Worm (Caenorhabditis elegans) whole organism, L4 larva: ENCODE data around the gene M03A8.3.

Experiments
- F26F4.8 ChIP-seq: fragments of 200-800 bp; sonication (Bioruptor generic); conservative IDR thresholded peaks from 2 replicates; pipeline ENCODE4 v1.3.6; 2022; ENCODE audit warnings: missing genetic modification characterization, missing compliant biosample characterization
- F44E2.7 ChIP-seq: fragments of 200-800 bp; sonication (Bioruptor generic); IDR thresholded peaks from 2 replicates; pipeline ENCODE4 v2.1.2; 2022; ENCODE audit warnings: missing genetic modification characterization, missing compliant biosample characterization
- T20F7.1 ChIP-seq: fragments of 200-800 bp; sonication (Bioruptor generic); optimal IDR thresholded peaks from 2 replicates; lab custom pipeline; 2018; ENCODE audit warnings: mild to moderate bottlenecking, missing genetic modification characterization, missing compliant biosample characterization
- T26A8.4 ChIP-seq: fragments of 200-800 bp; sonication (Bioruptor generic); IDR thresholded peaks from 2 replicates; pipeline ENCODE4 v1.3.6; 2022; ENCODE audit warnings: missing genetic modification characterization, missing compliant biosample characterization
- Y105C5A.15 ChIP-seq: fragments of 200-800 bp; sonication (Bioruptor generic); IDR thresholded peaks from 2 replicates; pipeline ENCODE4 v1.3.6; 2022; ENCODE audit warnings: missing genetic modification characterization, missing compliant biosample characterization
- ZK337.2 ChIP-seq: fragments of 200-800 bp; sonication (Bioruptor generic); IDR thresholded peaks from 2 replicates; pipeline ENCODE4 v1.3.6; 2022; ENCODE audit warnings: missing genetic modification reagents, missing genetic modification characterization, missing compliant biosample characterization
- ZK546.5 ChIP-seq, 2 experiments: sonication (generic microtip); optimal IDR thresholded peaks; 2 replicates each; lab custom pipeline; 2017; ENCODE audit warnings: missing biosample characterization in 2 of 2, missing genetic modification characterization in 2 of 2
- aha-1 ChIP-seq: fragments of 150-350 bp; peaks from one replicate; lab custom pipeline; 2014; ENCODE audit warnings: missing biosample characterization, missing genetic modification characterization
- aly-2 ChIP-seq: sonication (generic microtip); optimal IDR thresholded peaks from 2 replicates; lab custom pipeline; 2018; ENCODE audit warnings: missing biosample characterization, missing genetic modification characterization
- ceh-20 ChIP-seq: fragments of 200-800 bp; sonication (Bioruptor generic); IDR thresholded peaks from 2 replicates; pipeline ENCODE4 v1.3.6; 2022; ENCODE audit warnings: missing genetic modification reagents, missing genetic modification characterization, missing compliant biosample characterization
- ceh-28 ChIP-seq: fragments of 150-350 bp; optimal IDR thresholded peaks from 2 replicates; lab custom pipeline; 2014; ENCODE audit warnings: missing biosample characterization, missing genetic modification reagents, missing genetic modification characterization
- ceh-32 ChIP-seq: sonication (generic microtip); optimal IDR thresholded peaks from 2 replicates; lab custom pipeline; 2016; ENCODE audit warnings: mild to moderate bottlenecking, missing genetic modification characterization, missing compliant biosample characterization; ENCODE audit not compliant: poor library complexity
- ceh-44 ChIP-seq: fragments of 200-800 bp; sonication (Bioruptor generic); IDR thresholded peaks from 2 replicates; pipeline ENCODE4 v1.3.6; 2022; ENCODE audit warnings: missing genetic modification reagents, missing genetic modification characterization, missing compliant biosample characterization
- ceh-62 ChIP-seq: sonication (generic microtip); optimal IDR thresholded peaks from 2 replicates; lab custom pipeline; 2017; ENCODE audit warnings: missing biosample characterization, missing genetic modification characterization
- ces-1 ChIP-seq: fragments of 150-350 bp; sonication (generic microtip); optimal IDR thresholded peaks from 4 replicates; lab custom pipeline; 2014; ENCODE audit warnings: missing biosample characterization, missing genetic modification reagents, missing genetic modification characterization
- ctbp-1 ChIP-seq: fragments of 200-800 bp; sonication (Bioruptor generic); IDR thresholded peaks from 2 replicates; pipeline ENCODE4 v1.3.6; 2022; ENCODE audit warnings: missing genetic modification reagents, missing genetic modification characterization, missing compliant biosample characterization
- daf-16 ChIP-seq, 3 experiments: sonication (generic microtip); optimal IDR thresholded peaks; 2 replicates each; lab custom pipeline; 2016 to 2017; ENCODE audit warnings: missing genetic modification characterization in 3 of 3, missing genetic modification reagents in 3 of 3, mild to moderate bottlenecking in 2 of 3, missing compliant biosample characterization in 2 of 3, missing biosample characterization in 1 of 3, moderate library complexity in 1 of 3
- daf-19 ChIP-seq: fragments of 200-800 bp; sonication (Bioruptor generic); conservative IDR thresholded peaks from 2 replicates; pipeline ENCODE4 v1.3.6; 2022; ENCODE audit warnings: missing genetic modification characterization, missing compliant biosample characterization
- dmd-6 ChIP-seq: fragments of 200-800 bp; sonication (Bioruptor generic); IDR thresholded peaks from 2 replicates; pipeline ENCODE4 v1.3.6; 2022; ENCODE audit warnings: missing genetic modification reagents, missing genetic modification characterization, missing compliant biosample characterization
- dpl-1 ChIP-seq: fragments of 150-350 bp; optimal IDR thresholded peaks from 2 replicates; lab custom pipeline; 2014; ENCODE audit warnings: missing biosample characterization, missing genetic modification reagents, missing genetic modification characterization
- dve-1 ChIP-seq: sonication (generic microtip); optimal IDR thresholded peaks from 2 replicates; lab custom pipeline; 2017; ENCODE audit warnings: antibody characterized with exemption, mild to moderate bottlenecking, missing genetic modification characterization, missing compliant biosample characterization; ENCODE audit not compliant: insufficient read depth
- hmg-1.1 ChIP-seq: fragments of 200-800 bp; sonication (Bioruptor generic); IDR thresholded peaks from 2 replicates; pipeline ENCODE4 v1.3.6; 2022; ENCODE audit warnings: missing genetic modification reagents, missing genetic modification characterization, missing compliant biosample characterization
- lin-1 ChIP-seq: fragments of 200-800 bp; sonication (Bioruptor generic); IDR thresholded peaks from 2 replicates; pipeline ENCODE4 v1.3.6; 2022; ENCODE audit warnings: missing genetic modification reagents, missing genetic modification characterization, missing compliant biosample characterization
- lin-15B ChIP-seq: fragments of 150-350 bp; sonication (generic microtip); optimal IDR thresholded peaks from 3 replicates; lab custom pipeline; 2014; ENCODE audit warnings: missing biosample characterization, missing genetic modification characterization
- lin-38 ChIP-seq: fragments of 200-800 bp; sonication (Bioruptor generic); IDR thresholded peaks from 2 replicates; pipeline ENCODE4 v1.3.6; 2022; ENCODE audit warnings: missing genetic modification reagents, missing genetic modification characterization, missing compliant biosample characterization
- madf-5 ChIP-seq, 2 experiments: fragments of 200-800 bp; sonication (Bioruptor generic); IDR thresholded peaks; 2 replicates each; pipeline ENCODE4 v1.3.6; 2022; ENCODE audit warnings: missing compliant biosample characterization in 2 of 2, missing genetic modification characterization in 2 of 2
- madf-9 ChIP-seq: fragments of 200-800 bp; sonication (Bioruptor generic); conservative IDR thresholded peaks from 2 replicates; pipeline ENCODE4 v1.3.6; 2022; ENCODE audit warnings: missing genetic modification reagents, missing genetic modification characterization, missing compliant biosample characterization
- mdl-1 ChIP-seq, 2 experiments: fragments of 150-350 bp in 1 of 2; sonication (generic microtip) in 1 of 2; optimal IDR thresholded peaks; 2 replicates each; lab custom pipeline; 2014 to 2017; ENCODE audit warnings: missing biosample characterization in 2 of 2, missing genetic modification characterization in 2 of 2
- mdt-29 ChIP-seq: fragments of 200-800 bp; sonication (Bioruptor generic); IDR thresholded peaks from 2 replicates; pipeline ENCODE4 v1.3.6; 2022; ENCODE audit warnings: missing genetic modification reagents, missing genetic modification characterization, missing compliant biosample characterization
- mep-1 ChIP-seq: fragments of 150-350 bp; sonication (generic microtip); optimal IDR thresholded peaks from 3 replicates; lab custom pipeline; 2014; ENCODE audit warnings: missing biosample characterization, missing genetic modification characterization
- mes-2 ChIP-seq: sonication (generic microtip); optimal IDR thresholded peaks from 2 replicates; lab custom pipeline; 2016; ENCODE audit warnings: missing genotype, mild to moderate bottlenecking, missing genetic modification characterization, missing compliant biosample characterization; ENCODE audit not compliant: poor library complexity, severe bottlenecking
- mxl-3 ChIP-seq: fragments of 200-800 bp; sonication (Bioruptor generic); optimal IDR thresholded peaks from 2 replicates; lab custom pipeline; 2018; ENCODE audit warnings: mild to moderate bottlenecking, missing genetic modification characterization, missing compliant biosample characterization
- nhr-11 ChIP-seq: fragments of 150-350 bp; optimal IDR thresholded peaks from 2 replicates; lab custom pipeline; 2014; ENCODE audit warnings: missing biosample characterization, missing genetic modification characterization
- nhr-237 ChIP-seq: sonication (generic microtip); optimal IDR thresholded peaks from 2 replicates; lab custom pipeline; 2017; ENCODE audit warnings: missing biosample characterization, missing genetic modification characterization
- nhr-28 ChIP-seq: fragments of 150-350 bp; optimal IDR thresholded peaks from 2 replicates; lab custom pipeline; 2014; ENCODE audit warnings: missing biosample characterization, missing genetic modification characterization
- nhr-42 ChIP-seq: fragments of 200-800 bp; sonication (Bioruptor generic); IDR thresholded peaks from 2 replicates; pipeline ENCODE4 v1.3.6; 2022; ENCODE audit warnings: missing genetic modification characterization, missing compliant biosample characterization
- nhr-6 ChIP-seq: fragments of 150-350 bp; optimal IDR thresholded peaks from 2 replicates; lab custom pipeline; 2014; ENCODE audit warnings: missing biosample characterization, missing genetic modification characterization
- nhr-76 ChIP-seq: fragments of 150-350 bp; optimal IDR thresholded peaks from 2 replicates; lab custom pipeline; 2014; ENCODE audit warnings: missing biosample characterization, missing genetic modification characterization
- php-3 ChIP-seq: fragments of 200-800 bp; sonication (Bioruptor generic); IDR thresholded peaks from 2 replicates; pipeline ENCODE4 v1.3.6; 2022; ENCODE audit warnings: missing genetic modification reagents, missing genetic modification characterization, missing compliant biosample characterization
- rbr-2 ChIP-seq: sonication (generic microtip); optimal IDR thresholded peaks from 2 replicates; lab custom pipeline; 2016; ENCODE audit warnings: missing genotype, missing genetic modification characterization, missing compliant biosample characterization
- saeg-2 ChIP-seq: fragments of 200-800 bp; sonication (Bioruptor generic); IDR thresholded peaks from 2 replicates; pipeline ENCODE4 v1.3.6; 2022; ENCODE audit warnings: missing genetic modification reagents, missing genetic modification characterization, missing compliant biosample characterization
- sdz-12 ChIP-seq: fragments of 200-800 bp; sonication (Bioruptor generic); optimal IDR thresholded peaks from 2 replicates; lab custom pipeline; 2018; ENCODE audit warnings: mild to moderate bottlenecking, missing genetic modification characterization, missing compliant biosample characterization
- skn-1 ChIP-seq: fragments of 150-350 bp; optimal IDR thresholded peaks from 2 replicates; lab custom pipeline; 2014; ENCODE audit warnings: missing biosample characterization, missing genetic modification characterization
- snpc-1.2 ChIP-seq: fragments of 200-800 bp; sonication (Bioruptor generic); IDR thresholded peaks from 2 replicates; pipeline ENCODE4 v1.3.6; 2022; ENCODE audit warnings: missing genetic modification reagents, missing genetic modification characterization, missing compliant biosample characterization
- snpc-4 ChIP-seq: fragments of 150-350 bp; optimal IDR thresholded peaks from 2 replicates; lab custom pipeline; 2014; ENCODE audit warnings: missing biosample characterization, missing genetic modification characterization
- unc-130 ChIP-seq: sonication (generic microtip); optimal IDR thresholded peaks from 2 replicates; lab custom pipeline; 2016; ENCODE audit warnings: missing genetic modification reagents, missing genetic modification characterization, missing compliant biosample characterization
- vab-7 ChIP-seq: fragments of 200-800 bp; sonication (Bioruptor generic); IDR thresholded peaks from 2 replicates; pipeline ENCODE4 v1.3.6; 2022; ENCODE audit warnings: missing genetic modification reagents, missing genetic modification characterization, missing compliant biosample characterization
- zag-1 ChIP-seq: fragments of 150-350 bp; optimal IDR thresholded peaks from 2 replicates; lab custom pipeline; 2014; ENCODE audit warnings: missing biosample characterization, missing genetic modification characterization
- zfp-3 ChIP-seq: fragments of 200-800 bp; sonication (Bioruptor generic); conservative IDR thresholded peaks from 2 replicates; pipeline ENCODE4 v1.3.6; 2022; ENCODE audit warnings: missing genetic modification reagents, missing genetic modification characterization, missing compliant biosample characterization
- zip-11 ChIP-seq: fragments of 200-800 bp; sonication (Bioruptor generic); IDR thresholded peaks from 2 replicates; pipeline ENCODE4 v1.3.6; 2022; ENCODE audit warnings: missing genetic modification characterization, missing compliant biosample characterization
- zip-2 ChIP-seq: fragments of 150-350 bp; optimal IDR thresholded peaks from 2 replicates; lab custom pipeline; 2014; ENCODE audit warnings: missing biosample characterization, missing genetic modification characterization

M03A8.3 gene

DNA sequence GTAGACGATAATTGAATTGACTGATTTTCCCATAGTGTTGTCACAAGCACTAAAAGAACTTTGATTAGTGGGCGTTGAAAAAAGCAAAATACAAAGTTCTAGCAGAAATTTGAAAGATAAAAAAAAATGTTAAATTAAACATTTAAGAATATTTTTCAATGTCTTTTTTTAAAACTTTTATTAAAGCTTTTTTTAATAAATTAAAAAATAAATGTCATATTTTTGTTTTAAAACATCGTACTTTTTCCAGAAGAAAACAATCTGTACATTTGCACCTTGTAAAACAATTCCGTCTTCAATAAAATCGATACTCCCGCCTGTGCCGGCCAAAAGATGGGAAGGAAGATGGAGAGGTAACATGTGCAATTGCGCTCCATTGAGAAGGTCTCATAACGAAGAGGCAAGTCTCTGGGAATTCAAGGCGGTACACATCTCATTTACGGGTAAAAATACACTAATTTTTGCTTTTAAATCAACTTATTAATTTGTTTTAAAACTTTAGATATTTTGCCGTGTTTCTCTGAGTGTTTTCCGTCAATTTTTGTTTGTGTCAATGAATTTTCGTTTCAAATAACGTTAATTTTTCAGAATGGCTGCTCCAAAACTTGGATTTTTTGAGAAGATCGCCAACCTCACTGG is 40.9 kb downstream of the M03A8.3 start, which contains the start of the genes glr-6 and asg-2 (continued):
- TF ChIP-seq Y105C5A.15 (GFP tag; lab: Robert Waterston, UW) (no peak), daf-19 (GFP tag; lab: Robert Waterston, UW) (no peak), mdl-1 (tag; optimal IDR thresholded peaks at IDR 0.05; lab: Kevin White, UChicago) (peak in 1 of 2 experiments; percentile 35), T20F7.1 (peak; percentile 68), rbr-2 (tag; lab: Kevin White, UChicago) (peak; percentile 71), vab-7 (no peak), sdz-12 (GFP tag; lab: Kevin White, UChicago) (no peak), saeg-2 (GFP tag; lab: Robert Waterston, UW) (no peak), dmd-6 (GFP tag; lab: Robert Waterston, UW) (peak; percentile 56), ceh-32 (tag; lab: Kevin White, UChicago) (no peak), mep-1 (tag; lab: Kevin White, UChicago) (peak; percentile 89), ZK337.2 (GFP tag; lab: Robert Waterston, UW) (no peak), ceh-62 (tag; lab: Kevin White, UChicago) (no peak), mdt-29 (GFP tag; lab: Robert Waterston, UW) (no peak), ceh-20 (0 out of 2 replicates have a peak, but pooled peaks have one; percentile 43), ceh-44 (GFP tag; lab: Robert Waterston, UW) (no peak), aha-1 (peak; percentile 96), zfp-3 (GFP tag; lab: Robert Waterston, UW) (no peak), zip-2 (tag; lab: Kevin White, UChicago) (no peak), lin-38 (GFP tag; lab: Robert Waterston, UW) (peak; percentile 97), snpc-4 (tag; lab: Kevin White, UChicago) (no peak), madf-5 (GFP tag; IDR thresholded peaks at IDR 0.05; lab: Robert Waterston, UW) (no peak), F44E2.7 (GFP tag; lab: Robert Waterston, UW) (no peak), ces-1 (GFP tag; lab: Kevin White, UChicago) (no peak), ZK546.5 (tag; optimal IDR thresholded peaks at IDR 0.05; lab: Kevin White, UChicago) (no peak), nhr-237 (no peak), mxl-3 (GFP tag; lab: Kevin White, UChicago) (peak; percentile 38), aly-2 (tag; lab: Kevin White, UChicago) (no peak), T26A8.4 (peak; percentile 57), F26F4.8 (no peak), ctbp-1 (GFP tag; lab: Robert Waterston, UW) (0 out of 2 replicates have a peak, but pooled peaks have one; percentile 39), hmg-1.1 (GFP tag; lab: Robert Waterston, UW) (peak; percentile 73), lin-15B (tag; lab: Kevin White, UChicago) (peak; percentile 57), nhr-42 (GFP tag; lab: Robert Waterston, UW) (no peak), skn-1 (tag; lab: Kevin White, UChicago) (no peak), nhr-28 (tag; lab: Kevin White, UChicago) (peak; percentile 88), madf-9 (GFP tag; lab: Robert Waterston, UW) (no peak), nhr-11 (peak; percentile 86), nhr-76 (tag; lab: Kevin White, UChicago) (no peak), ceh-28 (tag; lab: Kevin White, UChicago) (peak; percentile 43), mes-2 (tag; lab: Kevin White, UChicago) (peak; percentile 88), php-3 (GFP tag; lab: Robert Waterston, UW) (no peak), unc-130 (GFP tag; lab: Kevin White, UChicago) (no peak), dpl-1 (GFP tag; lab: Kevin White, UChicago) (peak; percentile 73), lin-1 (GFP tag; lab: Robert Waterston, UW) (no peak), nhr-6 (peak; percentile 74), snpc-1.2 (GFP tag; lab: Robert Waterston, UW) (no peak), zag-1 (tag; lab: Kevin White, UChicago) (no peak), dve-1 (tag; lab: Kevin White, UChicago) (peak; percentile 87), zip-11 (GFP tag; lab: Robert Waterston, UW) (no peak), daf-16 (GFP tag; optimal IDR thresholded peaks at IDR 0.05; lab: Kevin White, UChicago) (peak in 1 of 2 experiments; percentile 38), daf-16 (tag; optimal IDR thresholded peaks at IDR 0.05; lab: Kevin White, UChicago) (peak; percentile 80)
